Fruit fly (Drosophila melanogaster) whole organism, pupa: ENCODE measurements around the gene CG11666.

Experiments
- CG10348 ChIP-seq: fragments of 200-800 bp; sonication (Bioruptor generic); IDR thresholded peaks from 2 replicates; pipeline ENCODE4 v1.3.6; 2022; ENCODE audit warnings: missing biosample characterization, missing genetic modification characterization
- CG12605 ChIP-seq: fragments of 200-800 bp; sonication (Bioruptor generic); IDR thresholded peaks from 2 replicates; pipeline ENCODE4 v1.3.6; 2022; ENCODE audit warnings: missing biosample characterization, missing genetic modification characterization
- CG13204 ChIP-seq: fragments of 200-800 bp; sonication (Bioruptor generic); optimal IDR thresholded peaks from 2 replicates; lab custom pipeline; 2018; ENCODE audit warnings: missing biosample characterization, mild to moderate bottlenecking, missing genetic modification characterization, moderate library complexity
- CG14655 ChIP-seq: fragments of 200-800 bp; sonication (Bioruptor generic); optimal IDR thresholded peaks from 3 replicates; lab custom pipeline; 2017; ENCODE audit warnings: mild to moderate bottlenecking, missing biosample characterization, missing genetic modification reagents, missing genetic modification characterization
- CG15710 ChIP-seq: fragments of 200-800 bp; sonication (Bioruptor generic); optimal IDR thresholded peaks from 2 replicates; lab custom pipeline; 2018; ENCODE audit warnings: missing biosample characterization, mild to moderate bottlenecking, missing genetic modification characterization, moderate library complexity
- CG17806 ChIP-seq: fragments of 200-800 bp; sonication (Bioruptor generic); optimal IDR thresholded peaks from 2 replicates; lab custom pipeline; 2018; ENCODE audit warnings: missing biosample characterization, mild to moderate bottlenecking, missing genetic modification characterization, moderate library complexity
- CG32121 ChIP-seq: fragments of 200-800 bp; sonication (Bioruptor generic); IDR thresholded peaks from 2 replicates; pipeline ENCODE4 v1.3.6; 2022; ENCODE audit warnings: missing biosample characterization, missing genetic modification characterization
- CG34367 ChIP-seq: fragments of 200-800 bp; sonication (Bioruptor generic); optimal IDR thresholded peaks from 2 replicates; lab custom pipeline; 2018; ENCODE audit warnings: missing biosample characterization, mild to moderate bottlenecking, missing genetic modification characterization
- CG4496 ChIP-seq: fragments of 200-800 bp; sonication (Bioruptor generic); IDR thresholded peaks from 3 replicates; pipeline ENCODE4 v1.3.6; 2022; ENCODE audit warnings: missing biosample characterization, missing genetic modification characterization
- CG8159 ChIP-seq: fragments of 200-800 bp; sonication (Bioruptor generic); optimal IDR thresholded peaks from 3 replicates; lab custom pipeline; 2018; ENCODE audit warnings: missing biosample characterization, mild to moderate bottlenecking, missing genetic modification characterization, moderate library complexity
- CG8301 ChIP-seq: fragments of 200-800 bp; sonication (Bioruptor generic); optimal IDR thresholded peaks from 2 replicates; lab custom pipeline; 2018; ENCODE audit warnings: missing biosample characterization, mild to moderate bottlenecking, missing genetic modification characterization
- CG9948 ChIP-seq: fragments of 200-800 bp; sonication (Bioruptor generic); optimal IDR thresholded peaks from 2 replicates; lab custom pipeline; 2018; ENCODE audit warnings: missing biosample characterization, mild to moderate bottlenecking, missing genetic modification characterization, moderate library complexity
- D1 ChIP-seq: fragments of 200-800 bp; sonication (Bioruptor generic); optimal IDR thresholded peaks from 2 replicates; lab custom pipeline; 2018; ENCODE audit warnings: missing biosample characterization, mild to moderate bottlenecking, missing genetic modification characterization, moderate library complexity
- EcR ChIP-seq: fragments of 200-800 bp; sonication (Bioruptor generic); optimal IDR thresholded peaks from 3 replicates; lab custom pipeline; 2019; ENCODE audit warnings: missing biosample characterization, missing genetic modification characterization, mild to moderate bottlenecking, moderate library complexity, missing genetic modification reagents
- Ets98B ChIP-seq: fragments of 200-800 bp; sonication (Bioruptor generic); IDR thresholded peaks from 2 replicates; pipeline ENCODE4 v1.3.6; 2022; ENCODE audit warnings: missing biosample characterization, missing genetic modification characterization
- Pif1A ChIP-seq: fragments of 200-800 bp; sonication (Bioruptor generic); optimal IDR thresholded peaks from 3 replicates; lab custom pipeline; 2016; ENCODE audit warnings: missing biosample characterization, missing genetic modification characterization
- Pif1B ChIP-seq: fragments of 200-800 bp; sonication (Bioruptor generic); optimal IDR thresholded peaks from 3 replicates; lab custom pipeline; 2016; ENCODE audit warnings: missing biosample characterization, missing genetic modification characterization
- Snoo ChIP-seq: fragments of 200-800 bp; sonication (Bioruptor generic); optimal IDR thresholded peaks from 3 replicates; lab custom pipeline; 2017; ENCODE audit warnings: missing biosample characterization, mild to moderate bottlenecking, missing genetic modification characterization, inconsistent platforms
- fd96Ca ChIP-seq: fragments of 200-800 bp; sonication (Bioruptor generic); IDR thresholded peaks from 3 replicates; pipeline ENCODE4 v1.3.6; 2022; ENCODE audit warnings: missing biosample characterization, missing genetic modification characterization
- gl ChIP-seq: fragments of 200-800 bp; sonication (Bioruptor generic); optimal IDR thresholded peaks from 2 replicates; lab custom pipeline; 2018; ENCODE audit warnings: missing biosample characterization, mild to moderate bottlenecking, missing genetic modification characterization
- rn ChIP-seq: fragments of 200-800 bp; sonication (Bioruptor generic); IDR thresholded peaks from 2 replicates; pipeline ENCODE4 v1.3.6; 2022; ENCODE audit warnings: missing biosample characterization, missing genetic modification characterization

Gene CG11666

DNA sequence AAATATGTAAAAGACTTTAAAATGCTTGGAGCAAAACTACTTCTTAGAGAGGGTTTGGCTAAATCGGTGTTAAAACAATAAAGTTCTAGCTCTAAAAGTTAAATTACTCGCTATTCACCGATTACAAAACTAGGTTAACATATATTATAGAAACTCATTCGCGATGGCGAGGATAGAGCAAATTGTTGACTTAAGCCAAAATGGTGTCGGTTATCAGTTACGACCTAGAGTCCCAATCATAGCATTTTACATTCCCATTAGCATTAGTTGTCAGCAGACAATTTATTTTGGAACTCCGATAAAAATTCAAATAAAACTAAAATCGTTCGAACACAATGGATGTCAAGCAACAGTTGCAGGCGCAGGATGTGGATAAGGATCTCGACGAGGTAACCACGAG, at the start of gene CG11666:
CG11666 (plus strand) TSS at position 301 of the 400 bp plus-strand sequence.
- TF ChIP-seq Ets98B: no peak
- TF ChIP-seq CG8159: no peak
- TF ChIP-seq CG14655 (GFP tag; lab: Kevin White, UChicago): no peak
- TF ChIP-seq rn (GFP tag; lab: Robert Waterston, UW): no peak
- TF ChIP-seq CG8301: no peak
- no peak for TF ChIP-seq CG4496 (GFP tag; lab: Robert Waterston, UW)
- no peak for TF ChIP-seq Pif1A
- TF ChIP-seq CG12605 (GFP tag; lab: Robert Waterston, UW): no peak
- TF ChIP-seq CG13204 (GFP tag; lab: Kevin White, UChicago): no peak
- TF ChIP-seq gl (tag; lab: Kevin White, UChicago): no peak
- no peak for TF ChIP-seq CG10348
- no peak for TF ChIP-seq Snoo (tag; lab: Kevin White, UChicago)
- no peak for TF ChIP-seq D1 (tag; lab: Kevin White, UChicago)
- TF ChIP-seq Pif1B (GFP tag; lab: Kevin White, UChicago): no peak
- no peak for TF ChIP-seq CG34367 (tag; lab: Kevin White, UChicago)
- TF ChIP-seq CG15710 (tag; lab: Kevin White, UChicago): no peak
- no peak for TF ChIP-seq EcR
- no peak for TF ChIP-seq CG32121

DNA sequence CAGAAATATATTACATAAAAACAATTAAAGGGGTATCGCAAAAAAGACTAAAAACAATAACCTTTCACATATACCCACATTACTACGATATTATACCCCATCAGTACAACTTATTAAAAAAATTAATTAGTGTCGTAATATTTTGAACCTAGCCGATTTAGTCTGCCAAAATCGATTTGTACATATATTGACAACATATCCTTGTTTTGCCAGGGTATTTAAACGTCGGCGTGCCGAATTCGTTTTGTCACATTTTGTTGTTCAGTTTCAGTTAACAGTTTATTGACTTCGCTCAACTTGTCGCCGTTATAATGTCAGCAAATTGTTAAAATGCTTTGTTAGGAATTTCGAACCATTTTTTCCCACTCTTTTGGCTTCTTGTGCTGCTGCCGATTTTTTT, 36.2 kb upstream of the CG11666 start:
- TF ChIP-seq D1 (tag; lab: Kevin White, UChicago) (no peak), CG8301 (no peak), CG34367 (tag; lab: Kevin White, UChicago) (no peak), Pif1B (GFP tag; lab: Kevin White, UChicago) (no peak), CG13204 (GFP tag; lab: Kevin White, UChicago) (no peak), gl (tag; lab: Kevin White, UChicago) (no peak), CG4496 (GFP tag; lab: Robert Waterston, UW) (no peak), Pif1A (no peak), CG12605 (GFP tag; lab: Robert Waterston, UW) (no peak), CG8159 (no peak), rn (GFP tag; lab: Robert Waterston, UW) (no peak), CG9948 (tag; lab: Kevin White, UChicago) (no peak), CG10348 (no peak), CG15710 (tag; lab: Kevin White, UChicago) (no peak), CG17806 (tag; lab: Kevin White, UChicago) (no peak), fd96Ca (GFP tag; lab: Robert Waterston, UW) (no peak), CG32121 (no peak)

DNA sequence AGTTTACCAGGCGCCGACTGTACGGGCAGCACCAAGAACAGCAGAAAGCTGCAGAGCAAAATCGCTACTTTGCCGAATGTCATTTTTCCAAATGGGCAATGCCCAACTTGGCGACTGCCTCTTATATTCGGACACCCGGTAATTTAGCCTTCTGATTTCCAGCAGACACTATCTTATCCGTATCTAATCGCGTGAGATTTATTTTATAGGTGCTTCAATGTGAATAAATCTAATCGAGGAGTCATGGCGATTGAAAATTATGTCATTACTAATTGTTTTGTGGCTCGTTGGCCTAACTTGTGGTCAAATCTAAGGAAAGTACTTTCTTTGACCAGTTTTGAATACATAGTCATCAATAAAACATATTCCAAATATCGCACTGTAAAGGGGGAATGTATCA, 21.1 kb upstream of the CG11666 start, which contains the start of gene Ser6:
Ser6 (minus strand) TSS at position 101 of the 400 bp plus-strand sequence.
- no peak for TF ChIP-seq CG9948 (tag; lab: Kevin White, UChicago)
- TF ChIP-seq rn (GFP tag; lab: Robert Waterston, UW): no peak
- TF ChIP-seq fd96Ca (GFP tag; lab: Robert Waterston, UW): no peak
- no peak for TF ChIP-seq CG17806 (tag; lab: Kevin White, UChicago)
- TF ChIP-seq Pif1A: no peak
- TF ChIP-seq CG10348: no peak
- TF ChIP-seq Ets98B: no peak
- no peak for TF ChIP-seq D1 (tag; lab: Kevin White, UChicago)
- no peak for TF ChIP-seq EcR
- no peak for TF ChIP-seq CG13204 (GFP tag; lab: Kevin White, UChicago)
- TF ChIP-seq Pif1B (GFP tag; lab: Kevin White, UChicago): no peak
- no peak for TF ChIP-seq CG4496 (GFP tag; lab: Robert Waterston, UW)
- TF ChIP-seq CG12605 (GFP tag; lab: Robert Waterston, UW): no peak
- TF ChIP-seq CG15710 (tag; lab: Kevin White, UChicago): no peak
- TF ChIP-seq CG8301: no peak

DNA sequence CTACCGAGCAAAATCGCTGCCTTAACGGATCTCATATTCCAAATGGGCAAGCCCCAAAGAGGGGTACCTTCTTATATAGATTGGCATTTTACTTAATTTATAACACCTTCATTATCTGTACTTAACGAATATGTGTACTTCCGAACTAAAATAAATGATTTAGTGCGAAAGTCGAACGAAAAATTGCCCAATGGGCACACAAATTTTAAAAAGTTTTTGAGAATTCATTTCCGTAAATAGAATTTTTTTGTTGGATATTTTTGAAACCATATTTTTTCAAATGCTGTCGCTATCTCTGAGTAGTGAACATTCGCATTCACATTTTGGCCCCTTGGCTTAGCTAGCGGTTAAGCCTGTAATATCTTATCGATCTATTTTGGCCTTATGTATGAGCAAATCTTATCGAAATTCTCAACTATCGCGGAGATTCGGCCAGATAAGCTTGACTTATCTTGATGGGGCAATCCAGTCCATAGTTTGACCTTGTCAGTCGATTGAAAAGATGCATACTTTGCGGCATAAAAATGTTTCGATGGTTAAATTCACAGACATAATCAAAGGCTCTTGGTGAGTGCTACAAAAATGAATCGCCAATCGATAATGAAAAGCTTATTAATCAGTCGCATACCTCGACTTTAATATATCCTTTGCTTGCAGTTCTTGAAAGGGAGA, 19.0 kb upstream of the CG11666 start, which contains the start of gene CG1304:
CG1304 (minus strand) TSS at position 51 of the 672 bp plus-strand sequence.
- no peak for TF ChIP-seq rn (GFP tag; lab: Robert Waterston, UW)
- no peak for TF ChIP-seq gl (tag; lab: Kevin White, UChicago)
- TF ChIP-seq Pif1B (GFP tag; lab: Kevin White, UChicago): no peak
- no peak for TF ChIP-seq CG15710 (tag; lab: Kevin White, UChicago)
- no peak for TF ChIP-seq CG8301
- no peak for TF ChIP-seq CG17806 (tag; lab: Kevin White, UChicago)
- TF ChIP-seq CG32121: no peak
- TF ChIP-seq CG14655 (GFP tag; lab: Kevin White, UChicago): no peak
- no peak for TF ChIP-seq CG9948 (tag; lab: Kevin White, UChicago)
- no peak for TF ChIP-seq EcR
- no peak for TF ChIP-seq CG4496 (GFP tag; lab: Robert Waterston, UW)
- TF ChIP-seq fd96Ca (GFP tag; lab: Robert Waterston, UW): no peak
- no peak for TF ChIP-seq CG10348
- no peak for TF ChIP-seq Pif1A
- TF ChIP-seq D1 (tag; lab: Kevin White, UChicago): no peak
- TF ChIP-seq CG8159: no peak
- TF ChIP-seq, all 21 proteins: peak for 0

dm6 chrX:20977986-20978385, 6.5 kb upstream of the CG11666 start, which contains the start of gene CG44426:
Gene CG44426 (plus strand): TSS chrX:20978286.
- TF ChIP-seq Pif1A (no peak), EcR (no peak), CG9948 (tag; lab: Kevin White, UChicago) (no peak), CG34367 (tag; lab: Kevin White, UChicago) (no peak), CG4496 (GFP tag; lab: Robert Waterston, UW) (no peak), fd96Ca (GFP tag; lab: Robert Waterston, UW) (no peak), CG32121 (no peak), rn (GFP tag; lab: Robert Waterston, UW) (no peak), CG13204 (GFP tag; lab: Kevin White, UChicago) (no peak), CG8159 (no peak), CG15710 (tag; lab: Kevin White, UChicago) (no peak)
